Worm (Caenorhabditis elegans): Measurements from ENCODE around the gene cest-8.

- TF ChIP-seq elt-3 (tag; optimal IDR thresholded peaks at IDR 0.05), result no peak
- no peak for TF ChIP-seq R02D3.7 (tag; optimal IDR thresholded peaks at IDR 0.05)
- TF ChIP-seq ceh-82 (tag; optimal IDR thresholded peaks at IDR 0.05), result no peak
- no peak for TF ChIP-seq skn-1 (tag; optimal IDR thresholded peaks at IDR 0.05)
- TF ChIP-seq unc-62 (GFP tag; optimal IDR thresholded peaks at IDR 0.05), result no peak
- no peak for TF ChIP-seq lin-39 (tag; optimal IDR thresholded peaks at IDR 0.05)
- no peak for TF ChIP-seq nhr-11 (tag; optimal IDR thresholded peaks at IDR 0.05)
- TF ChIP-seq ama-1 (optimal IDR thresholded peaks at IDR 0.05), result no peak
- no peak for TF ChIP-seq snpc-4 (tag; optimal IDR thresholded peaks at IDR 0.05)
- no peak for TF ChIP-seq blmp-1 (tag; optimal IDR thresholded peaks at IDR 0.05; ENCODE audit: insufficient read depth)
- no peak for TF ChIP-seq lin-13 (GFP tag; optimal IDR thresholded peaks at IDR 0.05)
- no peak for TF ChIP-seq fos-1 (tag; optimal IDR thresholded peaks at IDR 0.05)
- no peak for TF ChIP-seq ztf-11 (tag; optimal IDR thresholded peaks at IDR 0.05)
- no peak for TF ChIP-seq nhr-23 (tag; optimal IDR thresholded peaks at IDR 0.05)
Measured at ce11 chrX:12188280-12189071, 31.0 kb upstream of the cest-8 start.

All from whole organism, L2 larva.